Fruit fly (Drosophila melanogaster) whole organism: ENCODE results near the gene Ogdh.
A peak's percentile ranks its signal among the peaks of the same experiment; 100 is the strongest.

Source experiments
- CG8478 ChIP-seq: fragments of >200 bp; optimal IDR thresholded peaks from 2 replicates; lab custom pipeline; 2018; ENCODE audit warnings: inconsistent platforms
- Dll ChIP-seq: fragments of >200 bp; optimal IDR thresholded peaks from 2 replicates; lab custom pipeline; 2017
- pan ChIP-seq: fragments of >200 bp; optimal IDR thresholded peaks from 2 replicates; lab custom pipeline; 2017
- usp ChIP-seq: fragments of >200 bp; optimal IDR thresholded peaks from 2 replicates; lab custom pipeline; 2017; ENCODE audit warnings: missing biosample characterization, missing genetic modification characterization, mixed read lengths

- TF ChIP-seq CG8478 (lab: Kevin White, UChicago) (no peak), usp (no peak), Dll (lab: Kevin White, UChicago) (peak; percentile 74), pan (no peak)
Measured at dm6 chr3L:17012017-17012719, 57.5 kb downstream of the Ogdh start, which contains the start of gene CG3764.
